Fruit fly (Drosophila melanogaster): Measurements from ENCODE around the gene mri.

The mri gene

DNA sequence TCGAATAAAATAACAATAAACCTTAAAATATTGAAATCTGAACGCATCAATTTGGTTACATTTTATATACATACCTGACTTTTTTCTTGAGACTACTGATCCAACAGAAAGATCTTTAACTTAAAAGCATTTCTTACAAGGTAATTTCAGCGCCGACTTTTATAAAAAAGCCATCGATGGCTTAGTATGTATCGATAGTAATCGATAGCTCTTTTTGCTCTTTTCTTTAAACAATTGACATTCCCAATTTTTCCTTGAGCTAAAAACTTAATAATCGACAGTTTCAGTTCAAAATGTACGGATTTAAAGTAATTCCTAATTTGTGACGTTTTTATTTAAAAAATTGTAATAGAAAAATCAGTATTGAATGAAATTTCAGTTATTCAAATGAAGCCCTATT lies 25.5 kb upstream of the mri start:
- no peak for TF ChIP-seq insv (optimal IDR thresholded peaks at IDR 0.05)
- no peak for TF ChIP-seq Sin3A (optimal IDR thresholded peaks at IDR 0.05)
- no peak for TF ChIP-seq psq (optimal IDR thresholded peaks at IDR 0.05)
- TF ChIP-seq Myc (optimal IDR thresholded peaks at IDR 0.05): no peak
- no peak for TF ChIP-seq h (optimal IDR thresholded peaks at IDR 0.05)
- no peak for TF ChIP-seq ttk (optimal IDR thresholded peaks at IDR 0.05)

dm6 chr3L:175949-176348 lies 24.0 kb upstream of the mri start, which contains the start of gene CG7049:
CG7049 (minus strand) TSS chr3L:176228.
- TF ChIP-seq Sin3A (optimal IDR thresholded peaks at IDR 0.05): no peak
- TF ChIP-seq h (optimal IDR thresholded peaks at IDR 0.05): no peak

DNA sequence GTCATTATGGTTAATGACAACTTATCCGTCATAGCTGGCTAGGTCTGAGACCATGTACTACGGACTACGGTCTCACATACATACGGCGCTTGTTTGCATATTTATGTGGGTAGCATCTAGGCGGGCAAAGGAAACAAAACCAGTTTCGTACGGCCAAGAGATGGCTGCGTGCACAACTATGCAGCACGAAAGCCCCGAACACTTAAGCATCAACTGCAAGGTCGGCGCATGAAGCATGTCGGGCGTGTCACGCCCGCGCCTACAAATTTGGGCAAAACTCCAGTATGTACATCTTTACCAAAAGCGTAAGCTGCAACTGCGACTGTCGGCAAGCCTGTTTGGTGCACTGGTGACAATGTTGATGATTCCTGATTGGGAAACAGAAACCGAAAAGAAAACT lies 22.0 kb upstream of the mri start:
- TF ChIP-seq h (optimal IDR thresholded peaks at IDR 0.05) (no peak), ttk (optimal IDR thresholded peaks at IDR 0.05) (no peak), psq (optimal IDR thresholded peaks at IDR 0.05) (no peak), Myc (optimal IDR thresholded peaks at IDR 0.05) (no peak), insv (optimal IDR thresholded peaks at IDR 0.05) (no peak), Sin3A (optimal IDR thresholded peaks at IDR 0.05) (no peak)

- TF ChIP-seq insv (optimal IDR thresholded peaks at IDR 0.05) (no peak), ttk (optimal IDR thresholded peaks at IDR 0.05) (no peak), psq (optimal IDR thresholded peaks at IDR 0.05) (no peak), Myc (optimal IDR thresholded peaks at IDR 0.05) (no peak), Sin3A (optimal IDR thresholded peaks at IDR 0.05) (no peak), h (optimal IDR thresholded peaks at IDR 0.05) (no peak)
Observed at dm6 chr3L:178445-178844, 21.5 kb upstream of the mri start.

DNA sequence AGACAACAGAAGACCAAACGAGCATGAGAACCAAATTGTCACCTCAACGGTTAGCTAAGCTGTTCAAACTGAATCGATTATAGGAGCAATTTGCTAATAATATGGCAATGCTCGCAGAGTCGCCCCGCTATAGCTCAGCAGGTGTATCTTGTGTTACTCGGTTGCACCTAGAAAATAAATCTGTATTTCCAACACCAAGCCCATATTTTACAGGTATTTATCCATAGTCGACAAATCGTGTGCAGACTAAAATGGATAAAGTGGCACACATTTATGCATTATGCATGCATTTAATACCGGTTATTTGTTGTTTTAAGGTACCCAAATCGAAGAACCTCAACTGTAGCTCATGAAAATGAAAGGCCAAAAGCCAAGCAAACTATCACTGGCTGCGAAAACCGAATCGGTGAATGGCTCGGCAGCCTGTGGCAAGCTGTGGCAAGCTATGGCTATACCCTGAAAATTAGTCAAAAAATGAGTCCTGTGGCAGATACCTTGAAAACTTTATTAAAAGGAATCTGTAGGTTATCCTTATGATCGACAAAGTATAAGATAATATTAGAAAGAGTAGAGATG lies 21.0 kb upstream of the mri start, which contains the start of gene Vdup1:
Vdup1 (minus strand) TSS at position 51 of the 576 bp plus-strand sequence.
- TF ChIP-seq ttk (optimal IDR thresholded peaks at IDR 0.05) (no peak), insv (optimal IDR thresholded peaks at IDR 0.05) (no peak), psq (optimal IDR thresholded peaks at IDR 0.05) (no peak), h (optimal IDR thresholded peaks at IDR 0.05) (no peak), Myc (optimal IDR thresholded peaks at IDR 0.05) (no peak), Sin3A (optimal IDR thresholded peaks at IDR 0.05) (no peak)

DNA sequence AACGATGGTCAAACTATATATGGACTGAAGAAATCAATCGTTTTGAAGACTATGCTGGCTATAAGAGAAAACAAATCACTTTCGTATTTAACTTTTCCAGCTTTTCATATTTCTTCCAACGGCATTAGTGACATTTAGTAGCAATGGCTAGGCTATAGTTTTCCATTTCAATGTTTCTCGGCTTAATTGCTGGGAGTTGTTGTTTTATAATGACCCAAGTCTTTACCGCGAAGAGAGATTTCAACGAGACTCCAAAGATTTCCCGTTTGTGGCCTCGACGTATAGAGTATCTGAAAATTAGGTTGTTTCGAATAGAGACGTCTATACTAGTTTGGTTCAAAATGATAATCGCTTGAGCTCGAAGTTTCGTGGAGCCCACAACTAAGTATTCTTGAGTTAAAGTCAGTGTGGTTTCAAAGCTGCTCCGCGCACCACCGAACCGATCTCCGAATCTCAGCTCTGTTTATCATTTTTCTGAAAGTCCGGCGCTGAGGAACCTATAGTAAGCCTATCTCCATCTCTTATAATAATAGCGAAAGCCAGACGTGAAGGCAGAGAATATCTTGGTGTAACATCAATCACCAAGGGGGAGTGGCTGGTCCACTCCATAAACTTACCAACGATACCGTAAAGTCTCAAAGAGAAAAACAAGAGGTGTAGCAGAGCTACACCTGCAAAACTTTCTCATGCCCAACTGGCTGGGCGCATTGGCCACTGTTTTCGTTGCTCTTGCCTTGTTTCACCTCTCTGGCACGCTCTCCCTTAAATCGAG lies 20.3 kb upstream of the mri start, which contains the start of gene CG13875:
CG13875 (plus strand) TSS at position 434 of the 772 bp plus-strand sequence.
- TF ChIP-seq ttk (optimal IDR thresholded peaks at IDR 0.05) (no peak), Myc (optimal IDR thresholded peaks at IDR 0.05) (no peak), h (optimal IDR thresholded peaks at IDR 0.05) (no peak), psq (optimal IDR thresholded peaks at IDR 0.05) (no peak), insv (optimal IDR thresholded peaks at IDR 0.05) (no peak), Sin3A (optimal IDR thresholded peaks at IDR 0.05) (no peak)

DNA sequence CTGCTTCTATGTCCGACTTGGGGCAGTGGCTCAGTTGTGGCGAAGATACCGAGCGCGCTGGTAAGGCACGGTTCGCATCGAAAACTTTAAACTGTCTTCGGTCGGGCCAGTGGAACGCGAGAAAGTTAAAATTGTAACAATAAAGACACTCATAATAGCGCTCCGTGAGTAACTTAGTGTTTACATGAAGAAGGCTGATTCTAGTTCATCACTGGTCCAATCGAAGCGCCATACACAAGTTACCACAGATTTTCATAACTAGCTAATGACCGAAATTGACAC lies 19.8 kb upstream of the mri start:
- TF ChIP-seq psq (optimal IDR thresholded peaks at IDR 0.05): no peak
- TF ChIP-seq Sin3A (optimal IDR thresholded peaks at IDR 0.05): no peak

DNA sequence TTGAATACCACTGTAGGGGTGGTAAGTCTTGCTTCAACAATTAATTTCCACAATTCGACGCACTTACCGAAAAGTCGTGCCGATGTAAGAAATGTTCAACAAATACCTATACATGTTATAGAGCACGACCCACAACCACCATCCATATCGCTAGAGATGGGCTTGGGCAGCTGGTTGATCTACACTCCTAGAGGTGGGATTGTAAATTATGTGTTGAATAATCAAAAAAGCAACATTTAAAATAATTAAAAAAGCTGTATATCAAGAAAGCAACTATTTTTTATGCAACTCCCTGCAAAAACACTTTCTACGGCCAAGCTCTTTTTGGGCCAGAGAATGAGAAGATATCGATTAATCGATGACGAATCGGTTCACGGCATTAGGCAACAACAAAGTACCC lies 15.7 kb upstream of the mri start, which contains the start of the genes CG34140, Mkp and Mtch:
CG34140 (minus strand) TSS at position 174 of the 400 bp plus-strand sequence.
Mkp (minus strand) TSS at position 290 of the 400 bp plus-strand sequence.
Mtch (plus strand) TSS at position 376 of the 400 bp plus-strand sequence.
- TF ChIP-seq h (optimal IDR thresholded peaks at IDR 0.05): no peak
- no peak for TF ChIP-seq psq (optimal IDR thresholded peaks at IDR 0.05)
- no peak for TF ChIP-seq insv (optimal IDR thresholded peaks at IDR 0.05)
- TF ChIP-seq Sin3A (optimal IDR thresholded peaks at IDR 0.05): no peak
- TF ChIP-seq ttk (optimal IDR thresholded peaks at IDR 0.05): no peak
- TF ChIP-seq Myc (optimal IDR thresholded peaks at IDR 0.05): no peak

- TF ChIP-seq h (optimal IDR thresholded peaks at IDR 0.05) (no peak), Myc (optimal IDR thresholded peaks at IDR 0.05) (no peak), insv (optimal IDR thresholded peaks at IDR 0.05) (no peak)
Observed at dm6 chr3L:199050-199745, 776 bp upstream of the mri start.

- TF ChIP-seq h (optimal IDR thresholded peaks at IDR 0.05) (no peak), insv (optimal IDR thresholded peaks at IDR 0.05) (no peak), ttk (optimal IDR thresholded peaks at IDR 0.05) (no peak), psq (optimal IDR thresholded peaks at IDR 0.05) (no peak), Sin3A (optimal IDR thresholded peaks at IDR 0.05) (no peak), Myc (optimal IDR thresholded peaks at IDR 0.05) (no peak)
Observed at dm6 chr3L:203536-204135, 3.7 kb downstream of the mri start, which contains the start of gene NitFhit. NitFhit (plus strand) TSS chr3L:203730.

DNA sequence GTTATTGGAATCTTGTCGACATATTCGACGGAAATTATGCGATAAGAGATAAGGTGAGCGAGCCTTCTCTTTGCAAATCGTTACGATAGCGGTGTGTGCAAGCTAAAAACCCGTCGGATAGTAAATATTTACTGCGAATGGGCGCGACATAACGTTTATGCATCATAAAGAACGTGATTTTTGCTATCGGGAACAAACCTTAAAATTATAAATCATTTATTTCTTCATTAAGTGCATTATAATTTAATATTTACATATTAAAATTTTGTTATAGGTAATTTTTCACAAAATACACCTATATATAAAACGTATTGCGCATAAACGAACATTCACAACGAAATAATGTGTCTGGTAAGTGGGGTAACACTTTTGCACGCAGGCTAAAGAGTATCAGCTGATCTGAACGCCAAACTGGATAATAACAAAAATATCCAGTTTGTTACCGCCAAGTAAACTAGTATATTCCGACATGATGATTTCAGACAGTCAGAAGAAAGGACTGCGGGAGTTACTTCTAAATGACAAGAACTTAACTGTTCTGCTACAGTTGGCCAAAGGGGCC lies 5.8 kb downstream of the mri start, which contains the start of the genes Gk1 and CG13876:
Gk1 (minus strand) TSS at position 122 of the 562 bp plus-strand sequence.
CG13876 (plus strand) TSS at position 412 of the 562 bp plus-strand sequence.
- TF ChIP-seq Myc (optimal IDR thresholded peaks at IDR 0.05): no peak
- TF ChIP-seq ttk (optimal IDR thresholded peaks at IDR 0.05): no peak
- TF ChIP-seq insv (optimal IDR thresholded peaks at IDR 0.05): no peak
- TF ChIP-seq h (optimal IDR thresholded peaks at IDR 0.05): no peak
- no peak for TF ChIP-seq Sin3A (optimal IDR thresholded peaks at IDR 0.05)
- no peak for TF ChIP-seq psq (optimal IDR thresholded peaks at IDR 0.05)

Data from Kc167 (cell line).